Fruit fly (Drosophila melanogaster): Measurements from ENCODE around the gene CG11964.

The CG11964 gene

dm6 chr3R:8920091-8920733 is 24.6 kb downstream of the CG11964 start (continued):
- TF ChIP-seq CG10979 (tag; optimal IDR thresholded peaks at IDR 0.05), result peak; percentile 74
- no peak for TF ChIP-seq stwl (tag; optimal IDR thresholded peaks at IDR 0.05)
- TF ChIP-seq CG18764 (GFP tag; optimal IDR thresholded peaks at IDR 0.05), result no peak
- no peak for TF ChIP-seq CkIIα-i1 (GFP tag; IDR thresholded peaks at IDR 0.05)
- no peak for TF ChIP-seq CG18599 (GFP tag; optimal IDR thresholded peaks at IDR 0.05)
- TF ChIP-seq HLHmδ (GFP tag; optimal IDR thresholded peaks at IDR 0.05), result no peak
- TF ChIP-seq CG4617 (GFP tag; optimal IDR thresholded peaks at IDR 0.05; ENCODE audit: borderline replicate concordance), result no peak
- TF ChIP-seq pita (GFP tag; optimal IDR thresholded peaks at IDR 0.05), result no peak
- peak; percentile 74; the same call in 1 of the 3 replicates for TF ChIP-seq CG2199 (GFP tag; IDR thresholded peaks at IDR 0.05)
- TF ChIP-seq dmrt99B (tag; optimal IDR thresholded peaks at IDR 0.05), result peak; percentile 65
- TF ChIP-seq bab2 (GFP tag; optimal IDR thresholded peaks at IDR 0.05), result peak; percentile 53
- TF ChIP-seq ara (GFP tag; IDR thresholded peaks at IDR 0.05), result peak; percentile 76
- TF ChIP-seq CG7839 (tag; optimal IDR thresholded peaks at IDR 0.05), result peak; percentile 52
- TF ChIP-seq CG5953 (GFP tag; IDR thresholded peaks at IDR 0.05), result no peak
- no peak for TF ChIP-seq Hr3 (GFP tag; optimal IDR thresholded peaks at IDR 0.05)
- TF ChIP-seq jigr1 (GFP tag; IDR thresholded peaks at IDR 0.05), result no peak
- TF ChIP-seq CG12299 (tag; optimal IDR thresholded peaks at IDR 0.05), result no peak
- TF ChIP-seq en (GFP tag; optimal IDR thresholded peaks at IDR 0.05), result no peak
- TF ChIP-seq CG17829 (tag; optimal IDR thresholded peaks at IDR 0.05), result peak; percentile 46
- TF ChIP-seq esg (GFP tag; conservative IDR thresholded peaks at IDR 0.05), result no peak
- TF ChIP-seq pho (GFP tag; optimal IDR thresholded peaks at IDR 0.05), result no peak
- TF ChIP-seq Hmx (GFP tag; optimal IDR thresholded peaks at IDR 0.05), result no peak
- TF ChIP-seq CG11247 (GFP tag; IDR thresholded peaks at IDR 0.05), result no peak
- no peak for TF ChIP-seq Fer3 (tag; optimal IDR thresholded peaks at IDR 0.05)
- no peak for TF ChIP-seq Opbp (GFP tag; IDR thresholded peaks at IDR 0.05; ENCODE audit: partially characterized antibody)
- TF ChIP-seq Hsf (GFP tag; optimal IDR thresholded peaks at IDR 0.05), result no peak
- no peak for TF ChIP-seq dmrt11E (tag; optimal IDR thresholded peaks at IDR 0.05)
- TF ChIP-seq az2 (GFP tag; optimal IDR thresholded peaks at IDR 0.05), result no peak
- no peak for TF ChIP-seq al (GFP tag; IDR thresholded peaks at IDR 0.05)
- peak; percentile 54 for TF ChIP-seq B-H1 (GFP tag; IDR thresholded peaks at IDR 0.05)
- TF ChIP-seq CG7928 (GFP tag; optimal IDR thresholded peaks at IDR 0.05), result no peak
- TF ChIP-seq lilli (GFP tag; optimal IDR thresholded peaks at IDR 0.05), result no peak
- TF ChIP-seq HLH3B (GFP tag; IDR thresholded peaks at IDR 0.05), result 0 out of 2 replicates have a peak, but pooled peaks have one; percentile 11
- no peak for TF ChIP-seq CrebB (tag; optimal IDR thresholded peaks at IDR 0.05)
- no peak for TF ChIP-seq CG9609 (GFP tag; optimal IDR thresholded peaks at IDR 0.05)
- TF ChIP-seq ase (GFP tag; IDR thresholded peaks at IDR 0.05), result peak; percentile 39; the same call in 1 of the 3 replicates
- no peak for TF ChIP-seq CG4707 (GFP tag; optimal IDR thresholded peaks at IDR 0.05)
- TF ChIP-seq Eip74EF (GFP tag; optimal IDR thresholded peaks at IDR 0.05), result peak in 1 of 2 experiments; percentile 57
- TF ChIP-seq CG6689 (GFP tag; IDR thresholded peaks at IDR 0.05), result peak; percentile 74
- no peak for TF ChIP-seq pb (GFP tag; optimal IDR thresholded peaks at IDR 0.05)
- TF ChIP-seq cwo (GFP tag; optimal IDR thresholded peaks at IDR 0.05), result no peak
- no peak for TF ChIP-seq CG8478 (optimal IDR thresholded peaks at IDR 0.05)
- TF ChIP-seq CG8290 (GFP tag; optimal IDR thresholded peaks at IDR 0.05), result no peak
- no peak for TF ChIP-seq CG8290 (tag; optimal IDR thresholded peaks at IDR 0.05)
- TF ChIP-seq CG8388 (GFP tag; optimal IDR thresholded peaks at IDR 0.05), result no peak
- TF ChIP-seq so (GFP tag; IDR thresholded peaks at IDR 0.05), result no peak
- no peak for TF ChIP-seq CG3838 (GFP tag; optimal IDR thresholded peaks at IDR 0.05)
- no peak for TF ChIP-seq CG31224 (GFP tag; IDR thresholded peaks at IDR 0.05)
- no peak for TF ChIP-seq Antp (GFP tag; optimal IDR thresholded peaks at IDR 0.05)
- no peak for TF ChIP-seq Xbp1 (GFP tag; optimal IDR thresholded peaks at IDR 0.05)
- no peak for TF ChIP-seq p53 (GFP tag; optimal IDR thresholded peaks at IDR 0.05)

All from whole organism, embryonic.